Worm (Caenorhabditis elegans) whole organism, early embryonic: Measurements from ENCODE around the gene col-174.

ENCODE experiments used
- F13C5.2 ChIP-seq: sonication (generic microtip); optimal IDR thresholded peaks from 2 replicates; lab custom pipeline; 2017; ENCODE audit warnings: mild to moderate bottlenecking, missing genetic modification characterization, inconsistent platforms, missing compliant biosample characterization
- aly-1 ChIP-seq: sonication (generic microtip); optimal IDR thresholded peaks from 2 replicates; lab custom pipeline; 2016; ENCODE audit warnings: missing genetic modification characterization, missing compliant biosample characterization
- ama-1 ChIP-seq: fragments of 150-350 bp; optimal IDR thresholded peaks from 2 replicates; lab custom pipeline; 2014
- ets-7 ChIP-seq: sonication (generic microtip); optimal IDR thresholded peaks from 2 replicates; lab custom pipeline; 2016; ENCODE audit warnings: missing genotype, missing genetic modification characterization, missing compliant biosample characterization
- scrt-1 ChIP-seq: fragments of 200-800 bp; sonication (Bioruptor generic); IDR thresholded peaks from 2 replicates; pipeline ENCODE4 v1.3.6; 2022; ENCODE audit warnings: missing genetic modification characterization, missing compliant biosample characterization
- tra-4 ChIP-seq: sonication (generic microtip); optimal IDR thresholded peaks from 2 replicates; lab custom pipeline; 2017; ENCODE audit warnings: missing genetic modification characterization, missing compliant biosample characterization

DNA sequence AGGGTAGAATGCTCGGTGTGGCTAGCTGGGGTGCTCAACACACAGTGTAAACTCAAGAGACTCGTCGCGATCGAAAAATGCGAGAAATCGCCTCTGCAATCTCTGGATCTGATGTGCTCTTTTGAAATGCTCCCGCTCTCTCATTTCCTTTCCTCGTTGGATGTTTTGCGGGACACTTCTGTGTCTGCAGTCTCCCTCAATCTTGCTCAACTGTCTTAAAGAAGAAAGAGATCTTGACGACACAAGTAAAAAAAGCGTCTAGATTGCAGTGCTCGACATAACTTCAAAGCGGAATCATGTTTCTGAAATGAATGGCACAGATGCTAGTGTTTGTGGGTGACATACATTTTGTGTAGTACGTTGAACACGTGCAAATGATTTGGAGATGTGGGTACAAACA, 27.0 kb downstream of the col-174 start:
- no peak for TF ChIP-seq aly-1 (tag; lab: Kevin White, UChicago)
- no peak for TF ChIP-seq ama-1 (lab: Kevin White, UChicago)
- TF ChIP-seq tra-4 (tag; lab: Kevin White, UChicago), result no peak
- no peak for TF ChIP-seq F13C5.2 (tag; lab: Kevin White, UChicago)
- no peak for TF ChIP-seq ets-7
- TF ChIP-seq scrt-1, result no peak
